Worm (Caenorhabditis elegans) whole organism, L3 larva: Measurements from ENCODE around the gene tni-3.

Experiments used
- ama-1 ChIP-seq: fragments of 150-350 bp; optimal IDR thresholded peaks from 2 replicates; lab custom pipeline; 2018
- ceh-9 ChIP-seq: sonication (generic microtip); optimal IDR thresholded peaks from 2 replicates; lab custom pipeline; 2018; ENCODE audit warnings: missing biosample characterization, missing genetic modification characterization
- egl-27 ChIP-seq: sonication (generic microtip); optimal IDR thresholded peaks from 4 replicates; lab custom pipeline; 2017; ENCODE audit warnings: missing biosample characterization, missing genetic modification reagents, missing genetic modification characterization
- nhr-12 ChIP-seq: fragments of 150-350 bp; optimal IDR thresholded peaks from 2 replicates; lab custom pipeline; 2014; ENCODE audit warnings: missing biosample characterization, missing genetic modification characterization
- nhr-28 ChIP-seq: fragments of 150-350 bp; optimal IDR thresholded peaks from 2 replicates; lab custom pipeline; 2014; ENCODE audit warnings: missing biosample characterization, missing genetic modification characterization
- nhr-77 ChIP-seq: fragments of 150-350 bp; optimal IDR thresholded peaks from 2 replicates; lab custom pipeline; 2014; ENCODE audit warnings: missing biosample characterization, missing genetic modification characterization

- TF ChIP-seq nhr-77 (tag; lab: Kevin White, UChicago) (no peak), ceh-9 (no peak), nhr-28 (no peak), nhr-12 (tag; lab: Kevin White, UChicago) (no peak), egl-27 (tag; lab: Kevin White, UChicago) (no peak), ama-1 (lab: Kevin White, UChicago) (no peak)
Observed at ce11 chrV:16834989-16835388, at the start of gene tni-3.
